Worm (Caenorhabditis elegans) whole organism, L4 larva: ENCODE data around the gene W02D7.11.

Source experiments
- D1046.2 ChIP-seq: fragments of 200-800 bp; sonication (Bioruptor generic); IDR thresholded peaks from 2 replicates; pipeline ENCODE4 v1.3.6; 2022; ENCODE audit warnings: missing genetic modification characterization, missing compliant biosample characterization
- R02D3.7 ChIP-seq: fragments of 150-350 bp; sonication (generic microtip); optimal IDR thresholded peaks from 3 replicates; lab custom pipeline; 2014; ENCODE audit warnings: missing biosample characterization, missing genetic modification characterization
- Y48G9A.11 ChIP-seq: fragments of 200-800 bp; sonication (Bioruptor generic); IDR thresholded peaks from 2 replicates; pipeline ENCODE4 v1.3.6; 2022; ENCODE audit warnings: missing genetic modification reagents, missing genetic modification characterization, missing compliant biosample characterization
- Y5F2A.4 ChIP-seq: fragments of 200-800 bp; sonication (Bioruptor generic); optimal IDR thresholded peaks from 2 replicates; lab custom pipeline; 2018; ENCODE audit warnings: mild to moderate bottlenecking, missing genetic modification characterization, missing compliant biosample characterization
- aha-1 ChIP-seq: fragments of 150-350 bp; peaks from one replicate; lab custom pipeline; 2014; ENCODE audit warnings: missing biosample characterization, missing genetic modification characterization
- ceh-32 ChIP-seq: sonication (generic microtip); optimal IDR thresholded peaks from 2 replicates; lab custom pipeline; 2016; ENCODE audit warnings: mild to moderate bottlenecking, missing genetic modification characterization, missing compliant biosample characterization; ENCODE audit not compliant: poor library complexity
- cey-2 ChIP-seq: sonication (generic microtip); optimal IDR thresholded peaks from 3 replicates; lab custom pipeline; 2017; ENCODE audit warnings: missing genetic modification characterization, mild to moderate bottlenecking, missing compliant biosample characterization, antibody characterized with exemption, borderline replicate concordance; ENCODE audit not compliant: insufficient read depth
- ctbp-1 ChIP-seq: fragments of 200-800 bp; sonication (Bioruptor generic); IDR thresholded peaks from 2 replicates; pipeline ENCODE4 v1.3.6; 2022; ENCODE audit warnings: missing genetic modification reagents, missing genetic modification characterization, missing compliant biosample characterization
- daf-16 ChIP-seq, 3 experiments: sonication (generic microtip); optimal IDR thresholded peaks; 2 replicates each; lab custom pipeline; 2016 to 2017; ENCODE audit warnings: missing genetic modification characterization in 3 of 3, missing genetic modification reagents in 3 of 3, mild to moderate bottlenecking in 2 of 3, missing compliant biosample characterization in 2 of 3, missing biosample characterization in 1 of 3, moderate library complexity in 1 of 3
- daf-19 ChIP-seq: fragments of 200-800 bp; sonication (Bioruptor generic); conservative IDR thresholded peaks from 2 replicates; pipeline ENCODE4 v1.3.6; 2022; ENCODE audit warnings: missing genetic modification characterization, missing compliant biosample characterization
- daf-8 ChIP-seq: fragments of 200-800 bp; sonication (Bioruptor generic); IDR thresholded peaks from 2 replicates; pipeline ENCODE4 v1.3.6; 2022; ENCODE audit warnings: missing genetic modification characterization, missing compliant biosample characterization
- dmd-6 ChIP-seq: fragments of 200-800 bp; sonication (Bioruptor generic); IDR thresholded peaks from 2 replicates; pipeline ENCODE4 v1.3.6; 2022; ENCODE audit warnings: missing genetic modification reagents, missing genetic modification characterization, missing compliant biosample characterization
- dmd-9 ChIP-seq: fragments of 200-800 bp; sonication (Bioruptor generic); IDR thresholded peaks from 2 replicates; pipeline ENCODE4 v1.3.6; 2022; ENCODE audit warnings: missing genetic modification reagents, missing genetic modification characterization, missing compliant biosample characterization
- dve-1 ChIP-seq: sonication (generic microtip); optimal IDR thresholded peaks from 2 replicates; lab custom pipeline; 2017; ENCODE audit warnings: antibody characterized with exemption, mild to moderate bottlenecking, missing genetic modification characterization, missing compliant biosample characterization; ENCODE audit not compliant: insufficient read depth
- fos-1 ChIP-seq: fragments of 150-350 bp; optimal IDR thresholded peaks from 2 replicates; lab custom pipeline; 2014; ENCODE audit warnings: missing biosample characterization, missing genetic modification characterization
- hif-1 ChIP-seq, 2 experiments: sonication (generic microtip); optimal IDR thresholded peaks; 2 replicates each; lab custom pipeline; 2016 to 2017; ENCODE audit warnings: missing compliant biosample characterization in 2 of 2, missing genetic modification characterization in 2 of 2, missing genetic modification reagents in 2 of 2, missing genotype in 2 of 2, mild to moderate bottlenecking in 1 of 2
- hlh-30 ChIP-seq: sonication (generic microtip); optimal IDR thresholded peaks from 2 replicates; lab custom pipeline; 2017; ENCODE audit warnings: antibody characterized with exemption, mild to moderate bottlenecking, missing genetic modification characterization, missing compliant biosample characterization; ENCODE audit not compliant: insufficient read depth
- lin-13 ChIP-seq: fragments of 150-350 bp; optimal IDR thresholded peaks from 2 replicates; lab custom pipeline; 2014; ENCODE audit warnings: missing biosample characterization, missing genetic modification reagents, missing genetic modification characterization
- mdl-1 ChIP-seq, 2 experiments: fragments of 150-350 bp in 1 of 2; sonication (generic microtip) in 1 of 2; optimal IDR thresholded peaks; 2 replicates each; lab custom pipeline; 2014 to 2017; ENCODE audit warnings: missing biosample characterization in 2 of 2, missing genetic modification characterization in 2 of 2
- mep-1 ChIP-seq: fragments of 150-350 bp; sonication (generic microtip); optimal IDR thresholded peaks from 3 replicates; lab custom pipeline; 2014; ENCODE audit warnings: missing biosample characterization, missing genetic modification characterization
- mes-2 ChIP-seq: sonication (generic microtip); optimal IDR thresholded peaks from 2 replicates; lab custom pipeline; 2016; ENCODE audit warnings: missing genotype, mild to moderate bottlenecking, missing genetic modification characterization, missing compliant biosample characterization; ENCODE audit not compliant: poor library complexity, severe bottlenecking
- nhr-102 ChIP-seq: sonication (generic microtip); optimal IDR thresholded peaks from 2 replicates; lab custom pipeline; 2016; ENCODE audit warnings: mild to moderate bottlenecking, missing genetic modification characterization, moderate library complexity, missing compliant biosample characterization
- nhr-48 ChIP-seq: sonication (generic microtip); optimal IDR thresholded peaks from 2 replicates; lab custom pipeline; 2016; ENCODE audit warnings: mild to moderate bottlenecking, missing genetic modification characterization, missing compliant biosample characterization
- nhr-77 ChIP-seq: fragments of 150-350 bp; optimal IDR thresholded peaks from 2 replicates; lab custom pipeline; 2014; ENCODE audit warnings: missing biosample characterization, missing genetic modification characterization
- pha-4 ChIP-seq, 2 experiments: fragments of 150-350 bp in 1 of 2; fragments of 200-800 bp in 1 of 2; sonication (Bioruptor generic) in 1 of 2; IDR thresholded peaks in 1 of 2; optimal IDR thresholded peaks in 1 of 2; 2 replicates each; pipeline versions ENCODE4 v1.3.6 to Lab custom; 2014 to 2022; ENCODE audit warnings: missing genetic modification characterization in 2 of 2, missing genetic modification reagents in 2 of 2, missing biosample characterization in 1 of 2, missing compliant biosample characterization in 1 of 2
- php-3 ChIP-seq: fragments of 200-800 bp; sonication (Bioruptor generic); IDR thresholded peaks from 2 replicates; pipeline ENCODE4 v1.3.6; 2022; ENCODE audit warnings: missing genetic modification reagents, missing genetic modification characterization, missing compliant biosample characterization
- saeg-2 ChIP-seq: fragments of 200-800 bp; sonication (Bioruptor generic); IDR thresholded peaks from 2 replicates; pipeline ENCODE4 v1.3.6; 2022; ENCODE audit warnings: missing genetic modification reagents, missing genetic modification characterization, missing compliant biosample characterization
- sdz-12 ChIP-seq: fragments of 200-800 bp; sonication (Bioruptor generic); optimal IDR thresholded peaks from 2 replicates; lab custom pipeline; 2018; ENCODE audit warnings: mild to moderate bottlenecking, missing genetic modification characterization, missing compliant biosample characterization
- skn-1 ChIP-seq: fragments of 150-350 bp; optimal IDR thresholded peaks from 2 replicates; lab custom pipeline; 2014; ENCODE audit warnings: missing biosample characterization, missing genetic modification characterization
- snpc-1.2 ChIP-seq: fragments of 200-800 bp; sonication (Bioruptor generic); IDR thresholded peaks from 2 replicates; pipeline ENCODE4 v1.3.6; 2022; ENCODE audit warnings: missing genetic modification reagents, missing genetic modification characterization, missing compliant biosample characterization
- snpc-4 ChIP-seq: fragments of 150-350 bp; optimal IDR thresholded peaks from 2 replicates; lab custom pipeline; 2014; ENCODE audit warnings: missing biosample characterization, missing genetic modification characterization
- tra-1 ChIP-seq: fragments of 200-800 bp; sonication (Bioruptor generic); IDR thresholded peaks from 2 replicates; pipeline ENCODE4 v1.3.6; 2022; ENCODE audit warnings: missing genetic modification reagents, missing genetic modification characterization, missing compliant biosample characterization
- vab-7 ChIP-seq: fragments of 200-800 bp; sonication (Bioruptor generic); IDR thresholded peaks from 2 replicates; pipeline ENCODE4 v1.3.6; 2022; ENCODE audit warnings: missing genetic modification reagents, missing genetic modification characterization, missing compliant biosample characterization
- zfp-2 ChIP-seq: sonication (generic microtip); optimal IDR thresholded peaks from 2 replicates; lab custom pipeline; 2016; ENCODE audit warnings: mild to moderate bottlenecking, missing genetic modification characterization, missing compliant biosample characterization
- zfp-3 ChIP-seq: fragments of 200-800 bp; sonication (Bioruptor generic); conservative IDR thresholded peaks from 2 replicates; pipeline ENCODE4 v1.3.6; 2022; ENCODE audit warnings: missing genetic modification reagents, missing genetic modification characterization, missing compliant biosample characterization

The W02D7.11 gene

ce11 chrV:8299191-8299854 is 5.0 kb downstream of the W02D7.11 start, which contains the start of gene W02D7.5:
Gene W02D7.5 (minus strand): TSS chrV:8299241.
- TF ChIP-seq zfp-2 (tag; lab: Kevin White, UChicago): no peak
- TF ChIP-seq nhr-77 (tag; lab: Kevin White, UChicago): no peak
- no peak for TF ChIP-seq Y5F2A.4
- no peak for TF ChIP-seq dmd-9
- no peak for TF ChIP-seq php-3 (GFP tag; lab: Robert Waterston, UW)

DNA sequence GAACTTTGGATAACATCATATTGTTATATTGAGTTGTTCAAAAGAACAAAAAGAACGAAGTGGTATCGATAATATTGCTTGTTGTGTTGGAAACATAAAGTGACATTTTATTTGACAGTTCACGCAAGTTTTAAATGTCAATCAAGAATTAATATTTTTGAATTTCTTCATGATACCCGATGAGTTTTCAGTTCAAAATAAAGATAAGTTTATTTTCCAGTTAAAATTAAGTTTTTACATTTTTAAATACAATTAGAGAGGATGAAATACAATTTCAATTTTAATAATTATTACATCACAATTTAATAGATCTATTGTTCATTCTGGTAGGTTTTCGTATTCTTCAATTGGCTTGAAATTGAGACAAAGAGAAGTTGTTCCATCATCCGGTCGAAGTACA is 6.8 kb downstream of the W02D7.11 start, which contains the start of gene W02D7.4:
W02D7.4 (minus strand) TSS at position 101 of the 400 bp plus-strand sequence.
- TF ChIP-seq dmd-6: peak; percentile 32; the same call in 1 of the 2 replicates
- TF ChIP-seq pha-4 (GFP tag; IDR thresholded peaks at IDR 0.05; lab: Robert Waterston, UW): no peak
- no peak for TF ChIP-seq pha-4 (tag; optimal IDR thresholded peaks at IDR 0.05; lab: Kevin White, UChicago)

DNA sequence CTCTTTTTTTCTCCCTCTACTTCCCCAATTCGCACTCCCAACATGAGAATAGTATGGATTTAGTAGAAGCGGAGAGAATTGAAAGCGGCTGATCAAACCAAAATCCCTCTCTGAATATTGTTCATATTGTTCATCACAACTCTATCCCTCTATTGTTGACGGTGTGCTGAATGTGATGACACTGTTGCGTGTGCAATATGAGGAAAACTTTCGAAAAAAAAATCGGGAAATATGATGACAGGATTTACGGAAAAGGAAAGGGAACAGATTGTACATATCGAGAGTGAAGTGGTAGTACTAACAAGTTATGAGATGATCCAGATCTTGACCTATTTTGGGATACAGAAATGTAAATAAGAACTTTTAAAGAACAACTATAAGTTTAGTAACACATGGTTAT is 8.4 kb downstream of the W02D7.11 start, which contains the start of gene smex-1:
smex-1 (minus strand) TSS at position 101 of the 400 bp plus-strand sequence.
- TF ChIP-seq saeg-2 (GFP tag; lab: Robert Waterston, UW) (no peak), dve-1 (tag; lab: Kevin White, UChicago) (no peak), tra-1 (GFP tag; lab: Robert Waterston, UW) (no peak), mep-1 (tag; lab: Kevin White, UChicago) (no peak), sdz-12 (no peak), nhr-48 (tag; lab: Kevin White, UChicago) (no peak), lin-13 (no peak), snpc-4 (tag; lab: Kevin White, UChicago) (no peak), fos-1 (tag; lab: Kevin White, UChicago) (no peak)

- TF ChIP-seq mdl-1 (tag; optimal IDR thresholded peaks at IDR 0.05; lab: Kevin White, UChicago) (no peak), D1046.2 (GFP tag; lab: Robert Waterston, UW) (no peak), lin-13 (no peak), saeg-2 (GFP tag; lab: Robert Waterston, UW) (no peak), snpc-1.2 (GFP tag; lab: Robert Waterston, UW) (no peak), skn-1 (tag; lab: Kevin White, UChicago) (no peak), daf-19 (GFP tag; lab: Robert Waterston, UW) (no peak), mes-2 (no peak), daf-8 (GFP tag; lab: Robert Waterston, UW) (no peak), nhr-102 (no peak), ceh-32 (tag; lab: Kevin White, UChicago) (no peak), Y48G9A.11 (no peak), cey-2 (tag; lab: Kevin White, UChicago) (no peak), zfp-3 (no peak)
- TF ChIP-seq, all 104 proteins: peak for 0
Observed at ce11 chrV:8291764-8292163, 12.5 kb downstream of the W02D7.11 start, which contains the start of gene srg-33. Gene srg-33 (plus strand): TSS chrV:8292064.

DNA sequence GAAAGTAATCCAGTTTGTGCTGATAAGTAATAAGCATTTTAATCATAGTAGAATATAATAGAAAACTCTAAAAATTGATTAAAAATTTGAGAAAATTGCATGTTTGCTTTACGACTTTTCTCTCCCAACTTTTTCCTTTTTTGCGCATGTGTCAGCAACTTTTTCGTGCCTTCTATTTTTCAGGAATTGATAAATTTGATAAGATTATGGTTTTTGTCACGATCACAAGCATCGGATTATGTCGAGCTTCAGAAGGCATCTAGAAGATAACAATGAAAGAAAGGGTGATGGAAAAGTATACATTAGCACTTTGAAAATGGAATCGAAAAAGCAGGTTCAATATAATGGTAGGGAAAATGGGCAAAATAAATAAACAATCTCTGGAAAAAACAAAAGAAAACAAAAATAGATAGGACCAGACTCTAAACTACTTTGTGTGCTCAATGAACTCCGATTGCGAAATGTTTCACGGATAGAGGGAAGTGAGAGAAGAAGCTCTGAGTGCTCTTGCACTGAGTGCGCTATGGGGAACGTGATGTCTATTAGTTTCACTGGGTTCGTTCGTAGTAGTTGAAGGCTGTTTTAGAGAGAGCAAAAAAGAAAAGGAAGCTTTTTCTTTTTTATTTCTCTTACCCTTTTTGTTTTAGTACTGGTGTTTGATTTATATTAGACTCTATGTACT is 16.0 kb downstream of the W02D7.11 start:
- TF ChIP-seq ctbp-1 (peak; percentile 50; the same call in 1 of the 2 replicates), daf-16 (GFP tag; optimal IDR thresholded peaks at IDR 0.05; lab: Kevin White, UChicago) (peak in 1 of 2 experiments; percentile 17), daf-16 (tag; optimal IDR thresholded peaks at IDR 0.05; lab: Kevin White, UChicago) (no peak), R02D3.7 (no peak), hif-1 (tag; optimal IDR thresholded peaks at IDR 0.05; lab: Kevin White, UChicago) (peak in 1 of 2 experiments; percentile 78), nhr-48 (tag; lab: Kevin White, UChicago) (peak; percentile 94), hlh-30 (tag; lab: Kevin White, UChicago) (peak; percentile 66), dmd-6 (peak; percentile 22; the same call in 1 of the 2 replicates), aha-1 (tag; lab: Kevin White, UChicago) (peak; percentile 92), vab-7 (no peak)
- TF ChIP-seq, all 104 proteins: peak for 7
